Worm (Caenorhabditis elegans) whole organism, mixed stage, embryonic: Measurements from ENCODE around the gene R09E10.5.

Experiments used
- M03D4.4 ChIP-seq: sonication (generic microtip); optimal IDR thresholded peaks from 2 replicates; lab custom pipeline; 2017; ENCODE audit warnings: mild to moderate bottlenecking, missing genetic modification characterization, missing compliant biosample characterization
- bed-3 ChIP-seq: fragments of 200-800 bp; sonication (Bioruptor generic); optimal IDR thresholded peaks from 3 replicates; lab custom pipeline; 2018; ENCODE audit warnings: mild to moderate bottlenecking, missing genetic modification characterization, moderate library complexity, missing compliant biosample characterization
- blmp-1 ChIP-seq: fragments of 150-350 bp; optimal IDR thresholded peaks from 2 replicates; lab custom pipeline; 2014; ENCODE audit warnings: missing biosample characterization, missing genetic modification characterization
- ceh-39 ChIP-seq: fragments of 150-350 bp; optimal IDR thresholded peaks from 2 replicates; lab custom pipeline; 2014; ENCODE audit warnings: missing biosample characterization, missing genetic modification characterization
- ceh-43 ChIP-seq: fragments of 200-800 bp; sonication (Bioruptor generic); optimal IDR thresholded peaks from 2 replicates; lab custom pipeline; 2018; ENCODE audit warnings: mild to moderate bottlenecking, missing genetic modification characterization, moderate library complexity, missing compliant biosample characterization
- ceh-83 ChIP-seq: fragments of 200-800 bp; sonication (Bioruptor generic); optimal IDR thresholded peaks from 2 replicates; lab custom pipeline; 2018; ENCODE audit warnings: mild to moderate bottlenecking, missing genetic modification characterization, missing compliant biosample characterization
- ces-1 ChIP-seq: fragments of 150-350 bp; optimal IDR thresholded peaks from 2 replicates; lab custom pipeline; 2014; ENCODE audit warnings: missing biosample characterization, missing genetic modification reagents, missing genetic modification characterization
- cnd-1 ChIP-seq: fragments of 200-800 bp; sonication (Bioruptor generic); optimal IDR thresholded peaks from 2 replicates; lab custom pipeline; 2018; ENCODE audit warnings: mild to moderate bottlenecking, missing genetic modification characterization, missing compliant biosample characterization
- drap-1 ChIP-seq: fragments of 200-800 bp; sonication (Bioruptor generic); optimal IDR thresholded peaks from 3 replicates; lab custom pipeline; 2018; ENCODE audit warnings: mild to moderate bottlenecking, missing genetic modification characterization, missing compliant biosample characterization
- elt-1 ChIP-seq: sonication (generic microtip); optimal IDR thresholded peaks from 2 replicates; lab custom pipeline; 2017; ENCODE audit warnings: missing genetic modification characterization, mild to moderate bottlenecking, missing compliant biosample characterization, antibody characterized with exemption, moderate library complexity, borderline replicate concordance; ENCODE audit not compliant: insufficient read depth
- elt-3 ChIP-seq: fragments of 150-350 bp; optimal IDR thresholded peaks from 2 replicates; lab custom pipeline; 2014; ENCODE audit warnings: missing biosample characterization, missing genetic modification characterization
- flh-1 ChIP-seq: fragments of 200-800 bp; sonication (Bioruptor generic); optimal IDR thresholded peaks from 2 replicates; lab custom pipeline; 2018; ENCODE audit warnings: mild to moderate bottlenecking, missing genetic modification characterization, moderate library complexity, missing compliant biosample characterization
- ham-2 ChIP-seq: fragments of 200-800 bp; sonication (Bioruptor generic); optimal IDR thresholded peaks from 2 replicates; lab custom pipeline; 2018; ENCODE audit warnings: mild to moderate bottlenecking, missing genetic modification characterization, missing compliant biosample characterization
- hlh-1 ChIP-seq: fragments of 150-350 bp; optimal IDR thresholded peaks from 2 replicates; lab custom pipeline; 2014; ENCODE audit warnings: missing biosample characterization, missing genetic modification reagents, missing genetic modification characterization
- lin-13 ChIP-seq: fragments of 150-350 bp; optimal IDR thresholded peaks from 2 replicates; lab custom pipeline; 2014; ENCODE audit warnings: missing biosample characterization, missing genetic modification characterization
- lin-32 ChIP-seq: fragments of 200-800 bp; sonication (Bioruptor generic); optimal IDR thresholded peaks from 2 replicates; lab custom pipeline; 2018; ENCODE audit warnings: mild to moderate bottlenecking, missing genetic modification characterization, missing compliant biosample characterization
- lsy-2 ChIP-seq: fragments of 150-350 bp; optimal IDR thresholded peaks from 2 replicates; lab custom pipeline; 2014; ENCODE audit warnings: missing biosample characterization, missing genetic modification characterization
- mab-5 ChIP-seq: fragments of 150-350 bp; optimal IDR thresholded peaks from 2 replicates; lab custom pipeline; 2014; ENCODE audit warnings: missing biosample characterization, missing genetic modification characterization
- mep-1 ChIP-seq: fragments of 150-350 bp; optimal IDR thresholded peaks from 2 replicates; lab custom pipeline; 2017; ENCODE audit warnings: missing biosample characterization, missing genetic modification reagents, missing genetic modification characterization, inconsistent platforms
- mls-2 ChIP-seq: sonication (generic microtip); optimal IDR thresholded peaks from 2 replicates; lab custom pipeline; 2016; ENCODE audit warnings: mild to moderate bottlenecking, missing genetic modification characterization, moderate library complexity, missing compliant biosample characterization
- nhr-12 ChIP-seq: fragments of 150-350 bp; optimal IDR thresholded peaks from 2 replicates; lab custom pipeline; 2014; ENCODE audit warnings: missing biosample characterization, missing genetic modification characterization
- nhr-2 ChIP-seq: fragments of 150-350 bp; optimal IDR thresholded peaks from 2 replicates; lab custom pipeline; 2014; ENCODE audit warnings: missing biosample characterization, missing genetic modification characterization
- nhr-237 ChIP-seq: fragments of 150-350 bp; optimal IDR thresholded peaks from 2 replicates; lab custom pipeline; 2014; ENCODE audit warnings: missing biosample characterization, missing genetic modification characterization
- nhr-28 ChIP-seq: fragments of 150-350 bp; optimal IDR thresholded peaks from 2 replicates; lab custom pipeline; 2014; ENCODE audit warnings: missing biosample characterization, missing genetic modification characterization
- nhr-76 ChIP-seq: sonication (generic microtip); optimal IDR thresholded peaks from 2 replicates; lab custom pipeline; 2017; ENCODE audit warnings: missing biosample characterization, missing genetic modification characterization
- pha-4 ChIP-seq: fragments of 150-350 bp; optimal IDR thresholded peaks from 2 replicates; lab custom pipeline; 2018; ENCODE audit warnings: missing biosample characterization, missing genetic modification reagents, missing genetic modification characterization
- sem-2 ChIP-seq: fragments of 200-800 bp; sonication (Bioruptor generic); optimal IDR thresholded peaks from 2 replicates; lab custom pipeline; 2018; ENCODE audit warnings: mild to moderate bottlenecking, missing genetic modification characterization, missing compliant biosample characterization
- snpc-4 ChIP-seq: fragments of 150-350 bp; optimal IDR thresholded peaks from 2 replicates; lab custom pipeline; 2014; ENCODE audit warnings: missing biosample characterization, missing genetic modification characterization
- sptf-1 ChIP-seq: sonication (generic microtip); optimal IDR thresholded peaks from 2 replicates; lab custom pipeline; 2017; ENCODE audit warnings: mild to moderate bottlenecking, missing genetic modification characterization, moderate library complexity, missing compliant biosample characterization
- tbx-8 ChIP-seq: fragments of 200-800 bp; sonication (Bioruptor generic); optimal IDR thresholded peaks from 2 replicates; lab custom pipeline; 2018; ENCODE audit warnings: mild to moderate bottlenecking, missing genetic modification characterization, moderate library complexity, missing compliant biosample characterization
- unc-120 ChIP-seq: sonication (generic microtip); optimal IDR thresholded peaks from 2 replicates; lab custom pipeline; 2017; ENCODE audit warnings: missing genetic modification characterization, missing compliant biosample characterization; ENCODE audit not compliant: poor library complexity, severe bottlenecking
- unc-39 ChIP-seq: fragments of 150-350 bp; optimal IDR thresholded peaks from 2 replicates; lab custom pipeline; 2014; ENCODE audit warnings: missing biosample characterization, missing genetic modification characterization
- unc-62 ChIP-seq: fragments of 150-350 bp; optimal IDR thresholded peaks from 2 replicates; lab custom pipeline; 2014; ENCODE audit warnings: missing biosample characterization, missing genetic modification reagents, missing genetic modification characterization
- zip-8 ChIP-seq: fragments of 150-350 bp; optimal IDR thresholded peaks from 2 replicates; lab custom pipeline; 2014; ENCODE audit warnings: missing biosample characterization, missing genetic modification characterization
- ztf-11 ChIP-seq: fragments of 150-350 bp; optimal IDR thresholded peaks from 2 replicates; lab custom pipeline; 2014; ENCODE audit warnings: missing biosample characterization, missing genetic modification characterization

The R09E10.5 gene

DNA sequence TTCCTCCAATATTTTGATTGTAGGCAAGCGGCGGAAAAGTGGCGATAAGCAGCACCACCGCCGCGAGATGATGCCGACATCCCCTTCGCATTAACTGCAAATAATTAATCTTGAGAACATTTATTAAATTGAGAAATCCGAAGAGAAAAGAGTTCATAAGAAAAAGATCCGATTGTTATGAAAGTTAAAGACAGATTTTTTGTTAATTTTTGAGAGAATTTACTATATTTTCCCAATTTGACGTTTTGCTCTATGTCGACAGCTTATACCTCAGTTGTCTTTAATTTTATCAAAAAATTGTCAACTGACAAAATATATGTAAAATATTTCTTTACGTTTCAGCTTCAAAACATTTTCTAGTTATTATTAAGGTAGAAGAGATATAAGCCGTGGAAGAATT, at the start of gene R09E10.5:
Gene R09E10.5 (minus strand): TSS at position 101 of the 400 bp plus-strand sequence.
- TF ChIP-seq blmp-1: no peak
- TF ChIP-seq ztf-11 (tag; lab: Kevin White, UChicago): no peak
- TF ChIP-seq mep-1: no peak
- no peak for TF ChIP-seq mls-2 (tag; lab: Kevin White, UChicago)
- no peak for TF ChIP-seq ham-2 (GFP tag; lab: Kevin White, UChicago)
- TF ChIP-seq snpc-4 (tag; lab: Kevin White, UChicago): no peak
- no peak for TF ChIP-seq nhr-76 (tag; lab: Kevin White, UChicago)
- TF ChIP-seq lin-13 (tag; lab: Kevin White, UChicago): no peak
- no peak for TF ChIP-seq cnd-1 (tag; lab: Kevin White, UChicago)
- TF ChIP-seq nhr-237: no peak
- no peak for TF ChIP-seq tbx-8 (GFP tag; lab: Kevin White, UChicago)
- no peak for TF ChIP-seq elt-3 (tag; lab: Kevin White, UChicago)
- no peak for TF ChIP-seq nhr-12 (tag; lab: Kevin White, UChicago)
- no peak for TF ChIP-seq M03D4.4 (tag; lab: Kevin White, UChicago)
- no peak for TF ChIP-seq bed-3
- TF ChIP-seq hlh-1: no peak

DNA sequence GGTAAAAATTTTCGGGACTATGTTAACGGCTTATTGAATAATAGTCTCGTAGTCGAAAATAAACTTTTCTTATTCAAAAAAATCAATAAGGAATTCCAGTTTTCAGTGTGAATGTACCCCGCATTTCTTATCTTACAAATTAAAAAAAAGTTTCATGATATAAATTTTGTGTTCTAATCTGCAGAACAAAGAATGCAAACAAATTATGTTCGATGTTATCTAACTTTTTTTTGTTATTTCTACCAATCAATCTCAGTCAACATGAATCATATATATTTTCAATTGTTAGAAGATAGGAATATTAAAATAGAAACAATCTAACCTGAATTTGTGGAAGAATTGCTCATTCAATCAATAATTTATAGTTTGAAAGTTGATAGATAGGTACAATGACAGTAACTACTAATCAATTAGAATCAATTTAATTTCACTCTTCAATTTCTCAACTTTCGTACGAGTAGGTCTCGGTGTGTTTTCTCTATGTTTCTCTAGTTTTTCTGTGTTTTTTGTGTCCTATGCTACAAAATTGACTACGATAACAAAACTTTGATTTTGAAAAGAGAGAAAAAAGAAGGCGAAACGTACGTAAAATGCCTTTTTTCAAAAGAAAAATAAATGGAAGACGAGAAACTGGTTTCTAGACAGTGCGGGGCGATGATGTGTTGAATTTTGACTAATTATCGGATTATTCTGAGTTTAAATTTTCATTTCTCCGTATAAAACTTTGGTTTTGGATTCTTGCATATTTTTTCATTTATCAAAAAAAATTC, 48.0 kb upstream of the R09E10.5 start, which contains the start of the genes unc-43 and Y43C5B.3:
Gene unc-43 (minus strand): TSS at position 347 of the 770 bp plus-strand sequence.
Gene Y43C5B.3 (plus strand): TSS at position 720 of the 770 bp plus-strand sequence.
- TF ChIP-seq zip-8 (tag; lab: Kevin White, UChicago) (no peak), pha-4 (tag; lab: Kevin White, UChicago) (no peak), mls-2 (tag; lab: Kevin White, UChicago) (no peak), ceh-83 (no peak), snpc-4 (tag; lab: Kevin White, UChicago) (no peak), hlh-1 (no peak), tbx-8 (GFP tag; lab: Kevin White, UChicago) (no peak), mep-1 (no peak)

DNA sequence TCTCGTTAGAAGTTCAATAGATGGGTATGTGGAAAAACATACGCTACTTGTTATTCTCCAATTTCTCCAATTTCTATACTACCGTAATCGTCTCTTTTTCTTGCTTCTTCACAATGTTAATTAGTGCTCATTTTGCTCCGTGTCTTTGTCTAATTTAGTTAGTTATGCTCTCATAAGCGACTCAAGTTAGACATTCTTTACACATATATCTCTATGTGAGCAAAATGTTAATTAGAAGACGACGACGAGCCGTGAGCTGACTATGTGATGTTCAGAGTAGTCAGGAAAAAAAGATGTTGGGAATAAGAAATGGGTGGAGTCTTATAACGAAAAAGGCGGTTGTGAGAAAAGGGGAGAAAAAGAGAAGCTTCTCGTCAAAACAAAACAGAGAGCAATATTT, 45.4 kb upstream of the R09E10.5 start:
- TF ChIP-seq sem-2 (GFP tag; lab: Kevin White, UChicago) (no peak), ces-1 (GFP tag; lab: Kevin White, UChicago) (peak; percentile 74)
- TF ChIP-seq, all 35 proteins: peak for 1

DNA sequence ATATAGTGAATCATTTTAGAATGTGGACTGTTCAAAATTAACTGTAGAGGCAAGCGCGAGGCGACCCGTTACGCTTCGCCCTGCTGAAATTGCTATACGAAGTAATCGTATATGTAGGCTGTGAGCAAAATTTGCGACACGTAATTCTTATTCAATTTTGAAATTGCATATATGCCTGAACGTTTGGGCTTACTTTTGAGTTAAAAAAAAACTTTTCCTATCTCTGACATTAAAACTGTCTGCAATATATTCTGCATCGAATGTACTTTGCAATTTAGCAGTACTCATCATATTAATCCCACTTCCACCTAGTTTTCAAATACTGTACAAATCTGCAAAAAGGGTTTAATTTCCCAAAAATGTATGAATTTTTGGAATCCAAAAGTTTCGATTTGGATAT, 44.8 kb upstream of the R09E10.5 start:
- TF ChIP-seq pha-4 (tag; lab: Kevin White, UChicago): no peak
- TF ChIP-seq unc-39: no peak
- TF ChIP-seq M03D4.4 (tag; lab: Kevin White, UChicago): no peak
- TF ChIP-seq mab-5 (tag; lab: Kevin White, UChicago): no peak
- no peak for TF ChIP-seq ham-2 (GFP tag; lab: Kevin White, UChicago)
- no peak for TF ChIP-seq blmp-1
- TF ChIP-seq ceh-43 (GFP tag; lab: Kevin White, UChicago): no peak
- TF ChIP-seq ceh-83: no peak
- no peak for TF ChIP-seq nhr-237
- no peak for TF ChIP-seq drap-1 (GFP tag; lab: Kevin White, UChicago)
- no peak for TF ChIP-seq lsy-2 (tag; lab: Kevin White, UChicago)
- TF ChIP-seq sptf-1 (tag; lab: Kevin White, UChicago): no peak
- no peak for TF ChIP-seq bed-3
- no peak for TF ChIP-seq lin-32 (GFP tag; lab: Kevin White, UChicago)
- no peak for TF ChIP-seq nhr-2 (tag; lab: Kevin White, UChicago)
- no peak for TF ChIP-seq ztf-11 (tag; lab: Kevin White, UChicago)
- TF ChIP-seq snpc-4 (tag; lab: Kevin White, UChicago): no peak
- no peak for TF ChIP-seq unc-120

DNA sequence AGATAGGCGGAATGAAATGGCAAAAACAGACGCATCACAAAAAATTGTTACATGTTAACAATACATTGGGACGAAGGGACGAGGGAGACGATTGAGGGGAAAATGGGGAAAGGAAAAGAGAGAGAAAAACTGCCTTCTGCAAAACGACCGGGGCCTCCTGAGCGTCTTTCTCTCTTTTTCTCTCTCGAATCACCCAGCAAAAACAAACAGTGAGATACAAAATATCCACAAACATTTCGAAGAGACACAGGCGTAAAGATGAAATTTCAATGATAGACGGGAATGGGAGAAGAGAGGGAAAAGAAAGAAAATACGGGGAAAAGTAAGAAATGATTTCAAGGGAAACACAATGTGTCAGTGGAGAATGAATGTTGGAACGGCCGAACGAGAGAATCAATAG, 43.9 kb upstream of the R09E10.5 start:
- TF ChIP-seq ces-1 (GFP tag; lab: Kevin White, UChicago) (peak; percentile 47), blmp-1 (no peak), mls-2 (tag; lab: Kevin White, UChicago) (no peak), ham-2 (GFP tag; lab: Kevin White, UChicago) (no peak), pha-4 (tag; lab: Kevin White, UChicago) (peak; percentile 15), unc-62 (peak; percentile 66), nhr-12 (tag; lab: Kevin White, UChicago) (no peak), nhr-2 (tag; lab: Kevin White, UChicago) (no peak), bed-3 (no peak), ceh-39 (tag; lab: Kevin White, UChicago) (no peak), mab-5 (tag; lab: Kevin White, UChicago) (no peak), tbx-8 (GFP tag; lab: Kevin White, UChicago) (no peak), hlh-1 (peak; percentile 29), elt-3 (tag; lab: Kevin White, UChicago) (no peak), zip-8 (tag; lab: Kevin White, UChicago) (no peak), flh-1 (no peak), M03D4.4 (tag; lab: Kevin White, UChicago) (no peak), nhr-28 (no peak), ceh-83 (no peak), lin-13 (tag; lab: Kevin White, UChicago) (no peak), unc-120 (peak; percentile 69), sem-2 (GFP tag; lab: Kevin White, UChicago) (no peak), cnd-1 (tag; lab: Kevin White, UChicago) (no peak), sptf-1 (tag; lab: Kevin White, UChicago) (peak; percentile 4), unc-39 (no peak), nhr-76 (tag; lab: Kevin White, UChicago) (no peak), mep-1 (peak; percentile 51), lin-32 (GFP tag; lab: Kevin White, UChicago) (no peak), ztf-11 (tag; lab: Kevin White, UChicago) (no peak), elt-1 (tag; lab: Kevin White, UChicago) (no peak), nhr-237 (peak; percentile 46), ceh-43 (GFP tag; lab: Kevin White, UChicago) (no peak), snpc-4 (tag; lab: Kevin White, UChicago) (no peak)
